Fruit fly (Drosophila melanogaster): ENCODE data around the gene CG14689.

Gene CG14689

dm6 chr3R:10726714-10727113 lies 15.7 kb upstream of the CG14689 start:
- TF ChIP-seq CG10348 (GFP tag; IDR thresholded peaks at IDR 0.05) (no peak), CG34367 (tag; optimal IDR thresholded peaks at IDR 0.05) (no peak), fd96Ca (GFP tag; IDR thresholded peaks at IDR 0.05) (no peak), CG17806 (tag; optimal IDR thresholded peaks at IDR 0.05) (no peak), CG8301 (tag; optimal IDR thresholded peaks at IDR 0.05) (no peak), CG15710 (tag; optimal IDR thresholded peaks at IDR 0.05) (no peak), CG14655 (GFP tag; optimal IDR thresholded peaks at IDR 0.05) (no peak), D1 (tag; optimal IDR thresholded peaks at IDR 0.05) (no peak), CG8159 (tag; optimal IDR thresholded peaks at IDR 0.05) (no peak), Ets98B (GFP tag; IDR thresholded peaks at IDR 0.05) (no peak), CG32121 (GFP tag; IDR thresholded peaks at IDR 0.05) (no peak), CG4496 (GFP tag; IDR thresholded peaks at IDR 0.05) (no peak), Pif1B (GFP tag; optimal IDR thresholded peaks at IDR 0.05) (no peak), rn (GFP tag; IDR thresholded peaks at IDR 0.05) (no peak), CG12605 (GFP tag; IDR thresholded peaks at IDR 0.05) (no peak), EcR (GFP tag; optimal IDR thresholded peaks at IDR 0.05) (no peak)

- TF ChIP-seq CG32121 (GFP tag; IDR thresholded peaks at IDR 0.05) (no peak), EcR (GFP tag; optimal IDR thresholded peaks at IDR 0.05) (no peak), CG8301 (tag; optimal IDR thresholded peaks at IDR 0.05) (no peak), CG10348 (GFP tag; IDR thresholded peaks at IDR 0.05) (no peak), Pif1B (GFP tag; optimal IDR thresholded peaks at IDR 0.05) (no peak), gl (tag; optimal IDR thresholded peaks at IDR 0.05) (no peak), CG13204 (GFP tag; optimal IDR thresholded peaks at IDR 0.05) (no peak), CG9948 (tag; optimal IDR thresholded peaks at IDR 0.05) (no peak)
These were observed 3.5 kb upstream of the CG14689 start, which contains the start of gene CG4073 for dm6 chr3R:10714498-10714897. TSS of gene CG4073 (plus strand) at chr3R:10714798.

- TF ChIP-seq Ets98B (GFP tag; IDR thresholded peaks at IDR 0.05) = no peak
- no peak for TF ChIP-seq CG13204 (GFP tag; optimal IDR thresholded peaks at IDR 0.05)
- no peak for TF ChIP-seq fd96Ca (GFP tag; IDR thresholded peaks at IDR 0.05)
These were observed 1.8 kb downstream of the CG14689 start, which contains the start of gene CG31373 for dm6 chr3R:10709264-10709663. TSS of gene CG31373 (minus strand) at chr3R:10709364.

- TF ChIP-seq CG32121 (GFP tag; IDR thresholded peaks at IDR 0.05) (no peak), D1 (tag; optimal IDR thresholded peaks at IDR 0.05) (no peak), EcR (GFP tag; optimal IDR thresholded peaks at IDR 0.05) (no peak), Snoo (tag; optimal IDR thresholded peaks at IDR 0.05) (no peak), CG17806 (tag; optimal IDR thresholded peaks at IDR 0.05) (no peak), CG8159 (tag; optimal IDR thresholded peaks at IDR 0.05) (no peak), CG34367 (tag; optimal IDR thresholded peaks at IDR 0.05) (no peak), fd96Ca (GFP tag; IDR thresholded peaks at IDR 0.05) (no peak), Pif1B (GFP tag; optimal IDR thresholded peaks at IDR 0.05) (no peak), CG9948 (tag; optimal IDR thresholded peaks at IDR 0.05) (no peak), CG4496 (GFP tag; IDR thresholded peaks at IDR 0.05) (no peak), CG15710 (tag; optimal IDR thresholded peaks at IDR 0.05) (no peak), Ets98B (GFP tag; IDR thresholded peaks at IDR 0.05) (no peak), rn (GFP tag; IDR thresholded peaks at IDR 0.05) (no peak), CG14655 (GFP tag; optimal IDR thresholded peaks at IDR 0.05) (no peak), Pif1A (GFP tag; optimal IDR thresholded peaks at IDR 0.05) (no peak)
These were observed 2.9 kb downstream of the CG14689 start, which contains the start of gene CG31278 for dm6 chr3R:10708169-10708568. TSS of gene CG31278 (minus strand) at chr3R:10708340.

- TF ChIP-seq fd96Ca (GFP tag; IDR thresholded peaks at IDR 0.05) (no peak), Ets98B (GFP tag; IDR thresholded peaks at IDR 0.05) (no peak), CG15710 (tag; optimal IDR thresholded peaks at IDR 0.05) (no peak), Pif1A (GFP tag; optimal IDR thresholded peaks at IDR 0.05) (no peak), gl (tag; optimal IDR thresholded peaks at IDR 0.05) (no peak), Snoo (tag; optimal IDR thresholded peaks at IDR 0.05) (no peak), CG32121 (GFP tag; IDR thresholded peaks at IDR 0.05) (no peak), CG8301 (tag; optimal IDR thresholded peaks at IDR 0.05) (no peak), CG17806 (tag; optimal IDR thresholded peaks at IDR 0.05) (no peak), CG12605 (GFP tag; IDR thresholded peaks at IDR 0.05) (no peak), Pif1B (GFP tag; optimal IDR thresholded peaks at IDR 0.05) (no peak), D1 (tag; optimal IDR thresholded peaks at IDR 0.05) (no peak), CG14655 (GFP tag; optimal IDR thresholded peaks at IDR 0.05) (no peak)
These were observed 4.3 kb downstream of the CG14689 start, which contains the start of the genes CG31467 and CG14684 for dm6 chr3R:10706763-10707162. TSS of gene CG31467 (minus strand) at chr3R:10706863. TSS of gene CG14684 (plus strand) at chr3R:10706974.

- TF ChIP-seq Pif1B (GFP tag; optimal IDR thresholded peaks at IDR 0.05) (no peak), CG8301 (tag; optimal IDR thresholded peaks at IDR 0.05) (no peak), Pif1A (GFP tag; optimal IDR thresholded peaks at IDR 0.05) (no peak), CG9948 (tag; optimal IDR thresholded peaks at IDR 0.05) (no peak)
These were observed 6.1 kb downstream of the CG14689 start, which contains the start of gene CG31391 for dm6 chr3R:10704975-10705374. TSS of gene CG31391 (minus strand) at chr3R:10705075.

dm6 chr3R:10700638-10701037 lies 10.4 kb downstream of the CG14689 start:
- no peak for TF ChIP-seq Snoo (tag; optimal IDR thresholded peaks at IDR 0.05)
- TF ChIP-seq EcR (GFP tag; optimal IDR thresholded peaks at IDR 0.05) = no peak
- no peak for TF ChIP-seq CG14655 (GFP tag; optimal IDR thresholded peaks at IDR 0.05)
- TF ChIP-seq CG12605 (GFP tag; IDR thresholded peaks at IDR 0.05) = no peak
- no peak for TF ChIP-seq CG17806 (tag; optimal IDR thresholded peaks at IDR 0.05)
- no peak for TF ChIP-seq rn (GFP tag; IDR thresholded peaks at IDR 0.05)
- TF ChIP-seq CG34367 (tag; optimal IDR thresholded peaks at IDR 0.05) = no peak
- TF ChIP-seq Pif1A (GFP tag; optimal IDR thresholded peaks at IDR 0.05) = no peak

Data from whole organism, pupa.